Worm (Caenorhabditis elegans) whole organism, young adult: ENCODE results near the gene F55C12.4.

ENCODE experiments used
- T26A5.8 ChIP-seq: sonication (generic microtip); optimal IDR thresholded peaks from 2 replicates; lab custom pipeline; 2016; ENCODE audit warnings: missing genetic modification characterization, missing compliant biosample characterization
- attf-5 ChIP-seq: fragments of 200-800 bp; sonication (Bioruptor generic); optimal IDR thresholded peaks from 2 replicates; lab custom pipeline; 2018; ENCODE audit warnings: mild to moderate bottlenecking, missing genetic modification characterization, missing compliant biosample characterization
- ceh-40 ChIP-seq: fragments of 200-800 bp; sonication (Bioruptor generic); IDR thresholded peaks from 2 replicates; pipeline ENCODE4 v1.3.6; 2022; ENCODE audit warnings: missing genetic modification characterization, missing compliant biosample characterization
- ceh-79 ChIP-seq: sonication (generic microtip); optimal IDR thresholded peaks from 2 replicates; lab custom pipeline; 2017; ENCODE audit warnings: mild to moderate bottlenecking, missing genetic modification characterization, missing compliant biosample characterization
- egrh-3 ChIP-seq: fragments of 200-800 bp; sonication (Bioruptor generic); IDR thresholded peaks from 2 replicates; pipeline ENCODE4 v1.3.6; 2022; ENCODE audit warnings: missing genetic modification reagents, missing genetic modification characterization, missing compliant biosample characterization
- unc-62 ChIP-seq: fragments of 150-350 bp; optimal IDR thresholded peaks from 2 replicates; lab custom pipeline; 2014; ENCODE audit warnings: missing biosample characterization, missing genetic modification reagents, missing genetic modification characterization

DNA sequence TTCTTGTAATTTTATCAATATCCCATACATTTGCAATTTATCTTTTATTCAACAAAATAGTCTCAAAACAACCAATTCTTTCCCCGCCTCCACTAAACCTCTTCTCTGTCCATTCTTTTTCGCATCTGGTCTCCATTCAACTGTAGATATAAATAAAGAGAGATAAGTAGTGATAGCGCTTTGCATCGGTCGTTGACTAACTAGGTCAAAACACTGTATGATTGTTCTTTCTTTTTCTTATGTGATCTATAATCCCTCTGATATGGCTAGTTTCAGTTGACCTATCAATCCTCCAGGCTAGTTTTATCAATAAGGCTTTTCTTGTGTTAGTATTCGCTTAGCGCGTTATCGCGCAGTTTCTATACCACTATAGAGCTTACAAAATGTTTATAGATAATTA is 5.0 kb downstream of the F55C12.4 start:
- TF ChIP-seq egrh-3 (no peak), T26A5.8 (no peak), unc-62 (no peak), attf-5 (GFP tag; lab: Kevin White, UChicago) (no peak), ceh-79 (no peak), ceh-40 (GFP tag; lab: Robert Waterston, UW) (no peak)
